Fruit fly (Drosophila melanogaster): ENCODE data around the gene CG3184.

DNA sequence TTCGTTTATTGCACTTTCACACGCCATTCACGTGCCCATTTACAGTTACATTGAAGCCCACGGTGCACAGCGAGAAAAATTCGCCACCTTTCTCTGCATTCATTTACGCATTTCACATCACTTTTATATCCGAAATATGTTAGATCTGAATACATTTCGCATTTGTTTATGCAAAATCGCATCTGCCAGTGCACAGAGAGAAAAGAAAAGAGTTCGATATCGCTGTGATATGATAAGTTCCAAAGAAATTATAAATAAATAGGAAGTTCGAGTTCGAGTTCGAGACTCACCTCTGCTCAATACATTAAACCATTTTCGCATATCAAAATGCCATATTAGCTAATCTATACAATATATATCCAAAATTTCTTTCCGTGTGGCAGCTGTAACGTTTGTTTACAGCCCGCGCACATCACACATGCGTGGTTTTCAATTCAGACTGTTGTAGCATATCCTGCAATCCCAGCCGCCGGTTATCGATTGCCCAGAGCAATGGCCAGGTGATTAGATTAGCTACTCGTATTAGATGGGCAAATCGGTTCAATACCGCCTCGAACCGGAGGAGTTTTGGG, 32.5 kb downstream of the CG3184 start:
- TF ChIP-seq br (GFP tag; optimal IDR thresholded peaks at IDR 0.05) (peak; percentile 86), pan (optimal IDR thresholded peaks at IDR 0.05) (no peak)

Data from whole organism, wandering third instar larva.